Worm (Caenorhabditis elegans): ENCODE data around the gene T19C3.6.

Gene T19C3.6

ce11 chrIII:668303-668893, 37.1 kb upstream of the T19C3.6 start, which contains the start of gene W02B3.3 (continued):
- TF ChIP-seq nhr-25 (tag; optimal IDR thresholded peaks at IDR 0.05) (no peak), elt-1 (tag; optimal IDR thresholded peaks at IDR 0.05) (no peak), snpc-4 (tag; optimal IDR thresholded peaks at IDR 0.05) (peak; percentile 39), lsy-12 (tag; optimal IDR thresholded peaks at IDR 0.05) (no peak), nhr-12 (tag; optimal IDR thresholded peaks at IDR 0.05) (no peak), lin-15B (tag; optimal IDR thresholded peaks at IDR 0.05) (peak; percentile 21), nhr-237 (tag; optimal IDR thresholded peaks at IDR 0.05) (no peak), eor-1 (tag; optimal IDR thresholded peaks at IDR 0.05) (no peak), nhr-43 (tag; optimal IDR thresholded peaks at IDR 0.05; ENCODE audit: poor library complexity, severe bottlenecking) (no peak), ceh-9 (tag; optimal IDR thresholded peaks at IDR 0.05) (no peak), nhr-76 (tag; optimal IDR thresholded peaks at IDR 0.05) (no peak), sea-2 (GFP tag; optimal IDR thresholded peaks at IDR 0.05) (no peak), aly-2 (tag; optimal IDR thresholded peaks at IDR 0.05) (no peak), elt-2 (tag; optimal IDR thresholded peaks at IDR 0.05) (no peak), fkh-2 (tag; optimal IDR thresholded peaks at IDR 0.05) (no peak), egl-27 (tag; optimal IDR thresholded peaks at IDR 0.05) (no peak), lin-39 (tag; optimal IDR thresholded peaks at IDR 0.05) (peak; percentile 93), nhr-23 (tag; optimal IDR thresholded peaks at IDR 0.05) (no peak), fkh-10 (GFP tag; optimal IDR thresholded peaks at IDR 0.05) (peak; percentile 73), ztf-4 (tag; optimal IDR thresholded peaks at IDR 0.05) (no peak), unc-39 (tag; optimal IDR thresholded peaks at IDR 0.05) (no peak), ceh-28 (tag; optimal IDR thresholded peaks at IDR 0.05) (no peak)

DNA sequence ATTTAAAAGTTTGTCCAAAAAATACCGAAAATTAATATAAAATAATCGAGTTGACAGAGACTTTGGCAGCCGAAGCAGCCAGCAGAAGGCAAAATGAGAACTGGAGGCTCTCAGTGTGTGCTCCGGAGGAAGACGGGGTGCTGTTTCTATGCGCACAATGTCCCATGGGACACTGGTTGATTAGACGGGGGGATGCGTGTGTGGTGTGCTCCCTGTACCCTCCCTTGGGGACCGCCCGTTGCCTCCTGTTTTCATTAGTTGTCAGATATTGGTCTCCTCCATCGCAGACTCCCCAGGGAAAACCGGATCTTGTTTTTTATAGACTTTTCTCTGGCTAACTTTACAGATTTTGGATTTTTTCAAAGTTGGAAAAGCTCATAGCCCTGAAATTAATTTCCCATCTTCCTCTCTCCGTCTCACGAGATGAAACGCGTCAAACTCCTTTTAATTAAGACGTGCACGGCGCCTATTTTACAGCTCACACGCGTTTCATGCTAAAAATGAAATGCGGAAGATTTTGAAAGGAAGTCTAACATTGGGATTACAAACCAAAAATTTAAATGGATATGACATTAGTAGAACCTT, 33.9 kb upstream of the T19C3.6 start, which contains the start of gene C09F5.3:
C09F5.3 (minus strand) TSS at position 94 of the 585 bp plus-strand sequence.
- no peak for TF ChIP-seq pqm-1 (tag; optimal IDR thresholded peaks at IDR 0.05)
- TF ChIP-seq lsy-12 (tag; optimal IDR thresholded peaks at IDR 0.05) = no peak
- no peak for TF ChIP-seq nhr-43 (tag; optimal IDR thresholded peaks at IDR 0.05; ENCODE audit: poor library complexity, severe bottlenecking)
- TF ChIP-seq skn-1 (tag; optimal IDR thresholded peaks at IDR 0.05) = no peak
- TF ChIP-seq tbx-2 (tag; optimal IDR thresholded peaks at IDR 0.05) = no peak
- TF ChIP-seq snpc-4 (tag; optimal IDR thresholded peaks at IDR 0.05) = no peak
- TF ChIP-seq nhr-25 (tag; optimal IDR thresholded peaks at IDR 0.05) = no peak
- no peak for TF ChIP-seq R02D3.7 (tag; optimal IDR thresholded peaks at IDR 0.05)
- no peak for TF ChIP-seq egl-27 (tag; optimal IDR thresholded peaks at IDR 0.05)
- TF ChIP-seq lin-15B (tag; optimal IDR thresholded peaks at IDR 0.05) = no peak
- no peak for TF ChIP-seq nhr-67 (tag; optimal IDR thresholded peaks at IDR 0.05)
- no peak for TF ChIP-seq pha-4 (tag; optimal IDR thresholded peaks at IDR 0.05)
- TF ChIP-seq mdl-1 (tag; optimal IDR thresholded peaks at IDR 0.05) = no peak
- TF ChIP-seq mml-1 (tag; optimal IDR thresholded peaks at IDR 0.05) = no peak
- no peak for TF ChIP-seq ama-1 (optimal IDR thresholded peaks at IDR 0.05)
- TF ChIP-seq elt-1 (tag; optimal IDR thresholded peaks at IDR 0.05) = no peak

DNA sequence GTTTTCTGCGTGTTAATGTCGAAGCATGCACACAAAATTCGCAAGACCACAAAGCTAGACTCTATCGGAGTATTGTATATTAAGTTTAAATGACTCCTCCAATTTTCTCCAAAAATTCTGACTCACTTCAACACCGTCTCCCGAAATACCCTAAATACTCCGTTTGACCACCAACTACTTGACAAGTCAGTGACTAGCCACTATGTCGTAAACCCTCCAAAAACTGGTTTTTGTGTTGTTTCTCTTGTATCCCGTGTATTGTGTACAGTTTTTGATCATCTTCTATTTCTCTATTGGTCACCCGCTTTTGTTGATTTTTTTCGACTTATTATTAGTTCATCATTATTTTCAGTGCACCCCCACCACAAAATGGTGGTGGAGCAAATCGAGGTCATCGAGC, 27.0 kb upstream of the T19C3.6 start, which contains the start of gene C09F5.1:
C09F5.1 (plus strand) TSS at position 353 of the 400 bp plus-strand sequence.
- TF ChIP-seq jun-1 (tag; optimal IDR thresholded peaks at IDR 0.05) = no peak
- peak; percentile 9 for TF ChIP-seq nfya-1 (tag; optimal IDR thresholded peaks at IDR 0.05; ENCODE audit: insufficient read depth)
- peak; percentile 26 for TF ChIP-seq nhr-23 (tag; optimal IDR thresholded peaks at IDR 0.05)
- peak; percentile 41 for TF ChIP-seq nhr-25 (tag; optimal IDR thresholded peaks at IDR 0.05)
- no peak for TF ChIP-seq fkh-2 (tag; optimal IDR thresholded peaks at IDR 0.05)
- no peak for TF ChIP-seq nhr-28 (tag; optimal IDR thresholded peaks at IDR 0.05)
- no peak for TF ChIP-seq ceh-82 (tag; optimal IDR thresholded peaks at IDR 0.05)

DNA sequence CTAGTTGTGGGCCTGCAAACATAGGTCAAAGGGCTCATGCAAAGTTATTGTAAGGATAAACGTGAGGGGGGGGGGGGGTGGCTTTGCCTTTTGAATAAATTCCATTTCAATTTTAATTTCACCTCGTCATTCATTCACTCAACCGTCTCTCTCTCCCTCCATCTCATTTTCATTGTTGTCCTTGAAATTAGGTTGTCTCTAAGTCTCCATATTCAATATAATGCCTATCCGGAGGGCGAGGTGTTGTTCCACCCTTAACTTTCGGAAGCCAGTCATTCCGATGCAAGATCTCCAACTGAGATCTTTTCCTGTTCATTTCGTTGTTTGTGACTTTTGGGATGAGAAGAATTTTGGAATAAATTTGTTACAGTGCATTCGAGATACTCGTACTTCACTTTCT, 25.9 kb upstream of the T19C3.6 start:
- TF ChIP-seq zag-1 (tag; optimal IDR thresholded peaks at IDR 0.05) (no peak), nhr-25 (tag; optimal IDR thresholded peaks at IDR 0.05) (peak; percentile 57)

Measured in whole organism, L3 larva.